Worm (Caenorhabditis elegans) whole organism, L2 larva: ENCODE measurements around the gene Y41C4A.11.

Experiments
- C34F6.9 ChIP-seq: fragments of 150-350 bp; optimal IDR thresholded peaks from 2 replicates; lab custom pipeline; 2014; ENCODE audit warnings: missing biosample characterization, missing genetic modification characterization
- F13H6.1 ChIP-seq: sonication (generic microtip); optimal IDR thresholded peaks from 2 replicates; lab custom pipeline; 2016; ENCODE audit warnings: missing genetic modification characterization, missing compliant biosample characterization
- R02D3.7 ChIP-seq: fragments of 150-350 bp; optimal IDR thresholded peaks from 2 replicates; lab custom pipeline; 2014; ENCODE audit warnings: missing biosample characterization, missing genetic modification characterization
- Y55F3AM.14 ChIP-seq: fragments of 200-800 bp; sonication (Bioruptor generic); optimal IDR thresholded peaks from 2 replicates; lab custom pipeline; 2018; ENCODE audit warnings: mild to moderate bottlenecking, missing genetic modification characterization, missing compliant biosample characterization
- ZK546.5 ChIP-seq: sonication (generic microtip); optimal IDR thresholded peaks from 2 replicates; lab custom pipeline; 2017; ENCODE audit warnings: missing biosample characterization, missing genetic modification characterization
- aly-2 ChIP-seq: fragments of 150-350 bp; optimal IDR thresholded peaks from 2 replicates; lab custom pipeline; 2014; ENCODE audit warnings: missing biosample characterization, missing genetic modification characterization
- ama-1 ChIP-seq: fragments of 150-350 bp; optimal IDR thresholded peaks from 2 replicates; lab custom pipeline; 2018; ENCODE audit warnings: inconsistent platforms
- ceh-16 ChIP-seq: fragments of 150-350 bp; optimal IDR thresholded peaks from 2 replicates; lab custom pipeline; 2014; ENCODE audit warnings: missing biosample characterization, missing genetic modification characterization
- ceh-82 ChIP-seq: fragments of 150-350 bp; optimal IDR thresholded peaks from 2 replicates; lab custom pipeline; 2014; ENCODE audit warnings: missing biosample characterization, missing genetic modification characterization
- crh-2 ChIP-seq: sonication (generic microtip); optimal IDR thresholded peaks from 2 replicates; lab custom pipeline; 2017; ENCODE audit warnings: missing biosample characterization, missing genetic modification characterization
- dmd-4 ChIP-seq: sonication (generic microtip); optimal IDR thresholded peaks from 2 replicates; lab custom pipeline; 2017; ENCODE audit warnings: missing biosample characterization, missing genetic modification characterization
- egl-27 ChIP-seq: sonication (generic microtip); optimal IDR thresholded peaks from 3 replicates; lab custom pipeline; 2017; ENCODE audit warnings: missing biosample characterization, missing genetic modification reagents, missing genetic modification characterization
- elt-1 ChIP-seq: fragments of 150-350 bp; optimal IDR thresholded peaks from 2 replicates; lab custom pipeline; 2014; ENCODE audit warnings: missing biosample characterization, missing genetic modification characterization
- elt-3 ChIP-seq: sonication (generic microtip); optimal IDR thresholded peaks from 2 replicates; lab custom pipeline; 2017; ENCODE audit warnings: missing biosample characterization, missing genetic modification characterization
- fos-1 ChIP-seq: fragments of 150-350 bp; optimal IDR thresholded peaks from 2 replicates; lab custom pipeline; 2014; ENCODE audit warnings: missing biosample characterization, missing genetic modification characterization
- gmeb-1 ChIP-seq: fragments of 150-350 bp; optimal IDR thresholded peaks from 2 replicates; lab custom pipeline; 2014; ENCODE audit warnings: missing biosample characterization, missing genetic modification characterization
- lin-11 ChIP-seq: fragments of 150-350 bp; sonication (generic microtip); optimal IDR thresholded peaks from 2 replicates; lab custom pipeline; 2014; ENCODE audit warnings: missing biosample characterization, missing genetic modification characterization, inconsistent platforms, mixed read lengths
- lsy-2 ChIP-seq, 2 experiments: fragments of 150-350 bp in 1 of 2; sonication (generic microtip) in 1 of 2; optimal IDR thresholded peaks; 2 replicates each; lab custom pipeline; 2014 to 2017; ENCODE audit warnings: missing biosample characterization in 2 of 2, missing genetic modification characterization in 2 of 2
- mdl-1 ChIP-seq, 2 experiments: fragments of 150-350 bp in 1 of 2; sonication (generic microtip) in 1 of 2; optimal IDR thresholded peaks; 2 replicates each; lab custom pipeline; 2017; ENCODE audit warnings: missing biosample characterization in 2 of 2, missing genetic modification characterization in 2 of 2
- nhr-10 ChIP-seq: sonication (generic microtip); optimal IDR thresholded peaks from 2 replicates; lab custom pipeline; 2017; ENCODE audit warnings: missing biosample characterization, missing genetic modification characterization
- nhr-11 ChIP-seq: fragments of 150-350 bp; optimal IDR thresholded peaks from 2 replicates; lab custom pipeline; 2014; ENCODE audit warnings: missing biosample characterization, missing genetic modification characterization
- nhr-129 ChIP-seq: fragments of 150-350 bp; optimal IDR thresholded peaks from 2 replicates; lab custom pipeline; 2014; ENCODE audit warnings: missing biosample characterization, missing genetic modification characterization
- nhr-21 ChIP-seq: fragments of 150-350 bp; optimal IDR thresholded peaks from 2 replicates; lab custom pipeline; 2014; ENCODE audit warnings: missing biosample characterization, missing genetic modification characterization
- nhr-23 ChIP-seq: fragments of 150-350 bp; optimal IDR thresholded peaks from 2 replicates; lab custom pipeline; 2014; ENCODE audit warnings: missing biosample characterization, missing genetic modification reagents, missing genetic modification characterization
- nhr-237 ChIP-seq: fragments of 150-350 bp; optimal IDR thresholded peaks from 2 replicates; lab custom pipeline; 2014; ENCODE audit warnings: missing biosample characterization, missing genetic modification characterization
- nhr-6 ChIP-seq: fragments of 150-350 bp; optimal IDR thresholded peaks from 2 replicates; lab custom pipeline; 2014; ENCODE audit warnings: missing biosample characterization, missing genetic modification characterization
- nhr-77 ChIP-seq: fragments of 150-350 bp; optimal IDR thresholded peaks from 2 replicates; lab custom pipeline; 2014; ENCODE audit warnings: missing biosample characterization, missing genetic modification characterization
- peb-1 ChIP-seq: fragments of 150-350 bp; optimal IDR thresholded peaks from 2 replicates; lab custom pipeline; 2014; ENCODE audit warnings: missing biosample characterization, missing genetic modification characterization
- skn-1 ChIP-seq: sonication (generic microtip); optimal IDR thresholded peaks from 2 replicates; lab custom pipeline; 2017; ENCODE audit warnings: missing biosample characterization, missing genetic modification characterization
- sma-3 ChIP-seq: sonication (generic microtip); optimal IDR thresholded peaks from 2 replicates; lab custom pipeline; 2016; ENCODE audit warnings: missing genetic modification reagents, missing genetic modification characterization, missing compliant biosample characterization
- sma-9 ChIP-seq, 2 experiments: fragments of 150-350 bp in 1 of 2; sonication (generic microtip) in 1 of 2; optimal IDR thresholded peaks; 2 replicates each; lab custom pipeline; 2014 to 2016; ENCODE audit warnings: missing genetic modification characterization in 2 of 2, mild to moderate bottlenecking in 1 of 2, missing biosample characterization in 1 of 2, missing compliant biosample characterization in 1 of 2, missing genetic modification reagents in 1 of 2, moderate library complexity in 1 of 2
- snpc-4 ChIP-seq: fragments of 150-350 bp; optimal IDR thresholded peaks from 2 replicates; lab custom pipeline; 2014; ENCODE audit warnings: missing biosample characterization, missing genetic modification characterization
- unc-39 ChIP-seq: fragments of 150-350 bp; optimal IDR thresholded peaks from 2 replicates; lab custom pipeline; 2014; ENCODE audit warnings: missing biosample characterization, missing genetic modification characterization
- unc-55 ChIP-seq: fragments of 150-350 bp; sonication (generic microtip); optimal IDR thresholded peaks from 3 replicates; lab custom pipeline; 2014; ENCODE audit warnings: missing biosample characterization, missing genetic modification reagents, missing genetic modification characterization
- unc-62 ChIP-seq: fragments of 150-350 bp; optimal IDR thresholded peaks from 2 replicates; lab custom pipeline; 2014; ENCODE audit warnings: missing biosample characterization, missing genetic modification reagents, missing genetic modification characterization
- ztf-1 ChIP-seq: fragments of 200-800 bp; sonication (Bioruptor generic); conservative IDR thresholded peaks from 2 replicates; pipeline ENCODE4 v1.3.6; 2022; ENCODE audit warnings: missing genetic modification characterization, missing compliant biosample characterization
- ztf-11 ChIP-seq: sonication (generic microtip); optimal IDR thresholded peaks from 2 replicates; lab custom pipeline; 2017; ENCODE audit warnings: missing biosample characterization, missing genetic modification characterization

Y41C4A.11 gene

DNA sequence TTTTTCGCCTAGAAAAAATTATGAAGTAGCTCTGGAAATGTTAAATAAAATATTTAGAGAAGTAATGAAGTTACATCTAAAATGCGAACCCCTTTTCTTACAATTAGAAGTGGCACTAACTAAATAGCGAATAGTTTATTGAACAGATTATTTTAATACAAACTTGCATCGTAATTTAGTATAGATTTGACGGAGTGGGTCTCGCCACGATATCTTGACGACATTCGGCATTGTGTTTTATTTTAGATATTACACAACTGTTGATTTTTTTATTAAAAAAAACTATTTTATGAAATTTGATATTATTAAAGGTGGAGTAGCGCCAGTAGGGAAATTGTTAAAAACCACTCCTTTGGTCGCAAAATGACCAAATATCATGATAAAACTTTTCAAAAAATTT, 29.8 kb upstream of the Y41C4A.11 start:
- no peak for TF ChIP-seq nhr-23 (tag; lab: Kevin White, UChicago)
- TF ChIP-seq F13H6.1 (tag; lab: Kevin White, UChicago) = no peak
- no peak for TF ChIP-seq ceh-82 (tag; lab: Kevin White, UChicago)
- TF ChIP-seq gmeb-1 (tag; lab: Kevin White, UChicago) = no peak
- TF ChIP-seq ceh-16 = no peak
- TF ChIP-seq lsy-2 (tag; optimal IDR thresholded peaks at IDR 0.05; lab: Kevin White, UChicago) = no peak
- no peak for TF ChIP-seq unc-55 (GFP tag; lab: Kevin White, UChicago)
- TF ChIP-seq C34F6.9 (tag; lab: Kevin White, UChicago) = no peak
- no peak for TF ChIP-seq unc-62
- TF ChIP-seq ZK546.5 (tag; lab: Kevin White, UChicago) = no peak
- TF ChIP-seq nhr-77 (tag; lab: Kevin White, UChicago) = no peak
- no peak for TF ChIP-seq elt-1 (tag; lab: Kevin White, UChicago)
- no peak for TF ChIP-seq nhr-6 (tag; lab: Kevin White, UChicago)
- no peak for TF ChIP-seq snpc-4 (tag; lab: Kevin White, UChicago)
- no peak for TF ChIP-seq skn-1
- no peak for TF ChIP-seq lin-11 (tag; lab: Kevin White, UChicago)
- no peak for TF ChIP-seq egl-27 (tag; lab: Kevin White, UChicago)
- TF ChIP-seq mdl-1 (tag; optimal IDR thresholded peaks at IDR 0.05; lab: Kevin White, UChicago) = no peak

- TF ChIP-seq nhr-77 (tag; lab: Kevin White, UChicago) (no peak), unc-39 (tag; lab: Kevin White, UChicago) (no peak), crh-2 (tag; lab: Kevin White, UChicago) (no peak), ama-1 (no peak), nhr-6 (tag; lab: Kevin White, UChicago) (no peak), nhr-129 (tag; lab: Kevin White, UChicago) (no peak), peb-1 (tag; lab: Kevin White, UChicago) (no peak), sma-3 (GFP tag; lab: Kevin White, UChicago) (no peak), egl-27 (tag; lab: Kevin White, UChicago) (no peak), ztf-11 (tag; lab: Kevin White, UChicago) (no peak), nhr-10 (tag; lab: Kevin White, UChicago) (no peak), snpc-4 (tag; lab: Kevin White, UChicago) (no peak), aly-2 (no peak), unc-62 (no peak), sma-9 (GFP tag; optimal IDR thresholded peaks at IDR 0.05; lab: Kevin White, UChicago) (no peak), sma-9 (tag; optimal IDR thresholded peaks at IDR 0.05; lab: Kevin White, UChicago) (no peak), nhr-11 (tag; lab: Kevin White, UChicago) (no peak), unc-55 (GFP tag; lab: Kevin White, UChicago) (no peak), fos-1 (no peak), lsy-2 (tag; optimal IDR thresholded peaks at IDR 0.05; lab: Kevin White, UChicago) (no peak)
These were observed 27.3 kb upstream of the Y41C4A.11 start for ce11 chrIII:11692380-11692779.

DNA sequence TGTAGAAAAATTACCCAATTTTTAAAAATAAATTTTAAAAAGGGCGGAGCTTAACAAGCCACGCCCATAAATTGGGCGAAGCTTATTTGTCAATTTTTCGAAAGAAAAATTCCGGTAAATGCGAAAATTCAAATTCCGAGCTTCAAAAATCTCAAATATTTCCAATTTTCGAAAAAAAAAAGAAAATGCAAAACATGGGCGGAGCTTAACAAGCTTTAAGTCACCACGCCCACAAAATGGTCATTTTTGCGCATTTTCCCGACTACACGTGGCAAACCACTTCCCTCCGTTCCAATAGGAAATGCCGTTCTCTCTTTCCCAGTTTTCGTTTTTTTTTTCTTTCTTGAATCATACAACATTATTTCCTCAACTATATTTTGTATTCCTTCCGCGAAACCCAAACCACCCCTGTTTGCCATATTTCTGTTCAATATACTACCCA, 25.1 kb upstream of the Y41C4A.11 start:
- TF ChIP-seq nhr-237 (no peak), mdl-1 (tag; optimal IDR thresholded peaks at IDR 0.05; lab: Kevin White, UChicago) (no peak), gmeb-1 (tag; lab: Kevin White, UChicago) (no peak), nhr-21 (tag; lab: Kevin White, UChicago) (no peak), nhr-6 (tag; lab: Kevin White, UChicago) (no peak), crh-2 (tag; lab: Kevin White, UChicago) (peak; percentile 6), nhr-129 (tag; lab: Kevin White, UChicago) (no peak), dmd-4 (tag; lab: Kevin White, UChicago) (no peak), ztf-1 (no peak), Y55F3AM.14 (GFP tag; lab: Kevin White, UChicago) (peak; percentile 45), ama-1 (peak; percentile 52), R02D3.7 (no peak), elt-3 (tag; lab: Kevin White, UChicago) (no peak), unc-39 (tag; lab: Kevin White, UChicago) (no peak), snpc-4 (tag; lab: Kevin White, UChicago) (no peak)
- TF ChIP-seq, all 48 proteins: peak for 3

DNA sequence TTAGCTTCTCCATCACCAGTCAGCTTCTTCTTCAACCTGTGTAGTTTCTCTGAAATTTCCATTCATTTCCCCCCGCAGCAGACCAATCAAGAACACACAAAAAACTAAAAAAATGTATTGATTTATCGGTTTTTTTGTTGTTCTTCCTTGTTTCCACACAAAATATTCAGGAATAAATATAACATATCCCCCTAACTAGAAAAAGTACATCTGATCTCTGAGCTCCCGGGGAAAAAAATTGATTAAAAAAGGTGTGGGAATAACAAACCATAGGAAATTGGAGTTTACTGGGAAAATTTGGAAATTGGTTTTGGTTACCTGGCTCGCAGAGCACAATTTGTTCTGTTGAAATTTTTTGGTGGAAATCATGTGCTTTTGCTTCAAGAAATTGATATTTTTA, 24.7 kb upstream of the Y41C4A.11 start, which contains the start of gene Y41C4A.22:
Gene Y41C4A.22 (plus strand): TSS at position 301 of the 400 bp plus-strand sequence.
- TF ChIP-seq aly-2 = no peak
